Fruit fly (Drosophila melanogaster): ENCODE data around the gene CG6793.
A peak's percentile ranks its signal among the peaks of the same experiment; 100 is the strongest.

The CG6793 gene

dm6 chr3L:12077348-12077747 lies 35.2 kb downstream of the CG6793 start (continued):
- TF ChIP-seq CG1233 (GFP tag; optimal IDR thresholded peaks at IDR 0.05), result peak; percentile 33
- peak in 1 of 2 experiments; percentile 67 for TF ChIP-seq eve (GFP tag; optimal IDR thresholded peaks at IDR 0.05)
- no peak for TF ChIP-seq nerfin-2 (GFP tag; IDR thresholded peaks at IDR 0.05; ENCODE audit: partially characterized antibody)
- TF ChIP-seq z (GFP tag; IDR thresholded peaks at IDR 0.05), result no peak
- TF ChIP-seq CG6765 (GFP tag; optimal IDR thresholded peaks at IDR 0.05), result no peak
- peak; percentile 61 for TF ChIP-seq CG31441 (GFP tag; IDR thresholded peaks at IDR 0.05)
- TF ChIP-seq CG9437 (GFP tag; optimal IDR thresholded peaks at IDR 0.05), result peak; percentile 34
- TF ChIP-seq CG2678 (tag; optimal IDR thresholded peaks at IDR 0.05), result peak; percentile 60
- TF ChIP-seq CG11398 (GFP tag; optimal IDR thresholded peaks at IDR 0.05), result no peak
- TF ChIP-seq CG11723 (GFP tag; optimal IDR thresholded peaks at IDR 0.05), result peak; percentile 33
- TF ChIP-seq corto (GFP tag; optimal IDR thresholded peaks at IDR 0.05), result no peak
- TF ChIP-seq CG17328 (GFP tag; IDR thresholded peaks at IDR 0.05), result peak; percentile 67
- 0 out of 2 replicates have a peak, but pooled peaks have one; percentile 8 for TF ChIP-seq gt (GFP tag; IDR thresholded peaks at IDR 0.05)
- TF ChIP-seq CG31224 (GFP tag; IDR thresholded peaks at IDR 0.05), result peak; percentile 44; the same call in 1 of the 2 replicates
- peak; percentile 14 for TF ChIP-seq ATbp (GFP tag; optimal IDR thresholded peaks at IDR 0.05)
- TF ChIP-seq bsh (GFP tag; optimal IDR thresholded peaks at IDR 0.05), result peak; percentile 76 to 77
- TF ChIP-seq CG4282 (GFP tag; optimal IDR thresholded peaks at IDR 0.05), result no peak
- peak; percentile 69 for TF ChIP-seq CG33557 (GFP tag; optimal IDR thresholded peaks at IDR 0.05)
- 0 out of 2 replicates have a peak, but pooled peaks have one; percentile 14 for TF ChIP-seq MBD-R2 (GFP tag; IDR thresholded peaks at IDR 0.05)
- TF ChIP-seq CG7928 (GFP tag; optimal IDR thresholded peaks at IDR 0.05), result no peak
- TF ChIP-seq Nf-YB (GFP tag; optimal IDR thresholded peaks at IDR 0.05), result no peak
- peak; percentile 58 for TF ChIP-seq oc (tag; optimal IDR thresholded peaks at IDR 0.05)
- TF ChIP-seq CG2712 (tag; optimal IDR thresholded peaks at IDR 0.05), result peak; percentile 77
- TF ChIP-seq Deaf1 (tag; optimal IDR thresholded peaks at IDR 0.05), result no peak
- TF ChIP-seq odd (GFP tag; optimal IDR thresholded peaks at IDR 0.05), result peak; percentile 29
- peak; percentile 63 for TF ChIP-seq tgo (GFP tag; IDR thresholded peaks at IDR 0.05)
- TF ChIP-seq Six4 (GFP tag; optimal IDR thresholded peaks at IDR 0.05), result peak; percentile 52
- peak in 1 of 2 experiments; percentile 64 for TF ChIP-seq chif (GFP tag; optimal IDR thresholded peaks at IDR 0.05)
- no peak for TF ChIP-seq gcm2 (GFP tag; optimal IDR thresholded peaks at IDR 0.05)
- no peak for TF ChIP-seq chinmo (GFP tag; IDR thresholded peaks at IDR 0.05; ENCODE audit: partially characterized antibody)
- TF ChIP-seq Lim3 (GFP tag; IDR thresholded peaks at IDR 0.05), result no peak
- TF ChIP-seq CG3847 (GFP tag; IDR thresholded peaks at IDR 0.05), result 0 out of 2 replicates have a peak, but pooled peaks have one; percentile 23
- no peak for TF ChIP-seq emc (GFP tag; optimal IDR thresholded peaks at IDR 0.05)
- TF ChIP-seq CG9797 (GFP tag; optimal IDR thresholded peaks at IDR 0.05), result no peak
- TF ChIP-seq CG17612 (GFP tag; IDR thresholded peaks at IDR 0.05), result no peak
- peak; percentile 83 for TF ChIP-seq CG17829 (tag; optimal IDR thresholded peaks at IDR 0.05)
- TF ChIP-seq dimm (GFP tag; IDR thresholded peaks at IDR 0.05), result no peak
- TF ChIP-seq CG17568 (GFP tag; optimal IDR thresholded peaks at IDR 0.05), result peak; percentile 17
- TF ChIP-seq mam (GFP tag; optimal IDR thresholded peaks at IDR 0.05), result peak; percentile 15
- peak; percentile 68 for TF ChIP-seq CG11504 (tag; optimal IDR thresholded peaks at IDR 0.05)
- TF ChIP-seq CG2199 (GFP tag; IDR thresholded peaks at IDR 0.05), result peak; percentile 69; the same call in 2 of the 3 replicates
- peak; percentile 14 to 70 for TF ChIP-seq Hr51 (GFP tag; optimal IDR thresholded peaks at IDR 0.05)
- TF ChIP-seq CG30020 (tag; optimal IDR thresholded peaks at IDR 0.05), result no peak
- peak; percentile 1 for TF ChIP-seq Dad (GFP tag; optimal IDR thresholded peaks at IDR 0.05)
- no peak for TF ChIP-seq fd64A (GFP tag; optimal IDR thresholded peaks at IDR 0.05)
- peak; percentile 61 for TF ChIP-seq dmrt99B (tag; optimal IDR thresholded peaks at IDR 0.05)
- peak; percentile 80 for TF ChIP-seq CG10979 (tag; optimal IDR thresholded peaks at IDR 0.05)
- peak; percentile 13 for TF ChIP-seq Bdp1 (GFP tag; optimal IDR thresholded peaks at IDR 0.05)
- TF ChIP-seq Pdp1 (GFP tag; optimal IDR thresholded peaks at IDR 0.05), result peak in 1 of 2 experiments; percentile 54
- TF ChIP-seq CG12942 (GFP tag; optimal IDR thresholded peaks at IDR 0.05), result peak; percentile 30
